Worm (Caenorhabditis elegans) whole organism, L4 larva: ENCODE data around the gene dcap-2.

Experiments
- F10B5.3 ChIP-seq: sonication (generic microtip); optimal IDR thresholded peaks from 2 replicates; lab custom pipeline; 2016; ENCODE audit warnings: mild to moderate bottlenecking, missing genetic modification characterization, missing compliant biosample characterization
- F37D6.2 ChIP-seq: sonication (generic microtip); optimal IDR thresholded peaks from 2 replicates; lab custom pipeline; 2016; ENCODE audit warnings: mild to moderate bottlenecking, missing genetic modification characterization, missing compliant biosample characterization
- ZK546.5 ChIP-seq, 2 experiments: sonication (generic microtip); optimal IDR thresholded peaks; 2 replicates each; lab custom pipeline; 2017; ENCODE audit warnings: missing biosample characterization in 2 of 2, missing genetic modification characterization in 2 of 2
- aha-1 ChIP-seq: fragments of 150-350 bp; peaks from one replicate; lab custom pipeline; 2014; ENCODE audit warnings: missing biosample characterization, missing genetic modification characterization
- attf-4 ChIP-seq: sonication (generic microtip); optimal IDR thresholded peaks from 3 replicates; lab custom pipeline; 2017; ENCODE audit warnings: missing biosample characterization, missing genetic modification characterization
- ceh-20 ChIP-seq: fragments of 200-800 bp; sonication (Bioruptor generic); IDR thresholded peaks from 2 replicates; pipeline ENCODE4 v1.3.6; 2022; ENCODE audit warnings: missing genetic modification reagents, missing genetic modification characterization, missing compliant biosample characterization
- ceh-28 ChIP-seq: fragments of 150-350 bp; optimal IDR thresholded peaks from 2 replicates; lab custom pipeline; 2014; ENCODE audit warnings: missing biosample characterization, missing genetic modification reagents, missing genetic modification characterization
- ceh-32 ChIP-seq: sonication (generic microtip); optimal IDR thresholded peaks from 2 replicates; lab custom pipeline; 2016; ENCODE audit warnings: mild to moderate bottlenecking, missing genetic modification characterization, missing compliant biosample characterization; ENCODE audit not compliant: poor library complexity
- ceh-82 ChIP-seq: sonication (generic microtip); optimal IDR thresholded peaks from 2 replicates; lab custom pipeline; 2017; ENCODE audit warnings: missing biosample characterization, missing genetic modification characterization
- ces-1 ChIP-seq: fragments of 150-350 bp; sonication (generic microtip); optimal IDR thresholded peaks from 4 replicates; lab custom pipeline; 2014; ENCODE audit warnings: missing biosample characterization, missing genetic modification reagents, missing genetic modification characterization
- ctbp-1 ChIP-seq: fragments of 200-800 bp; sonication (Bioruptor generic); IDR thresholded peaks from 2 replicates; pipeline ENCODE4 v1.3.6; 2022; ENCODE audit warnings: missing genetic modification reagents, missing genetic modification characterization, missing compliant biosample characterization
- daf-19 ChIP-seq: fragments of 200-800 bp; sonication (Bioruptor generic); conservative IDR thresholded peaks from 2 replicates; pipeline ENCODE4 v1.3.6; 2022; ENCODE audit warnings: missing genetic modification characterization, missing compliant biosample characterization
- dmd-6 ChIP-seq: fragments of 200-800 bp; sonication (Bioruptor generic); IDR thresholded peaks from 2 replicates; pipeline ENCODE4 v1.3.6; 2022; ENCODE audit warnings: missing genetic modification reagents, missing genetic modification characterization, missing compliant biosample characterization
- dmd-9 ChIP-seq: fragments of 200-800 bp; sonication (Bioruptor generic); IDR thresholded peaks from 2 replicates; pipeline ENCODE4 v1.3.6; 2022; ENCODE audit warnings: missing genetic modification reagents, missing genetic modification characterization, missing compliant biosample characterization
- dve-1 ChIP-seq: sonication (generic microtip); optimal IDR thresholded peaks from 2 replicates; lab custom pipeline; 2017; ENCODE audit warnings: antibody characterized with exemption, mild to moderate bottlenecking, missing genetic modification characterization, missing compliant biosample characterization; ENCODE audit not compliant: insufficient read depth
- egl-27 ChIP-seq: sonication (generic microtip); optimal IDR thresholded peaks from 3 replicates; lab custom pipeline; 2017; ENCODE audit warnings: missing biosample characterization, missing genetic modification reagents, missing genetic modification characterization
- fkh-10 ChIP-seq: fragments of 150-350 bp; optimal IDR thresholded peaks from 2 replicates; lab custom pipeline; 2014; ENCODE audit warnings: missing biosample characterization, missing genetic modification reagents, missing genetic modification characterization
- fos-1 ChIP-seq: fragments of 150-350 bp; optimal IDR thresholded peaks from 2 replicates; lab custom pipeline; 2014; ENCODE audit warnings: missing biosample characterization, missing genetic modification characterization
- hlh-30 ChIP-seq: sonication (generic microtip); optimal IDR thresholded peaks from 2 replicates; lab custom pipeline; 2017; ENCODE audit warnings: antibody characterized with exemption, mild to moderate bottlenecking, missing genetic modification characterization, missing compliant biosample characterization; ENCODE audit not compliant: insufficient read depth
- lim-7 ChIP-seq: fragments of 200-800 bp; sonication (Bioruptor generic); IDR thresholded peaks from 2 replicates; pipeline ENCODE4 v1.3.6; 2022; ENCODE audit warnings: missing genetic modification characterization, missing compliant biosample characterization
- lin-13 ChIP-seq: fragments of 150-350 bp; optimal IDR thresholded peaks from 2 replicates; lab custom pipeline; 2014; ENCODE audit warnings: missing biosample characterization, missing genetic modification reagents, missing genetic modification characterization
- lin-29 ChIP-seq: fragments of 200-800 bp; sonication (Bioruptor generic); IDR thresholded peaks from 2 replicates; pipeline ENCODE4 v1.3.6; 2022; ENCODE audit warnings: missing genetic modification reagents, missing genetic modification characterization, missing compliant biosample characterization
- lin-38 ChIP-seq: fragments of 200-800 bp; sonication (Bioruptor generic); IDR thresholded peaks from 2 replicates; pipeline ENCODE4 v1.3.6; 2022; ENCODE audit warnings: missing genetic modification reagents, missing genetic modification characterization, missing compliant biosample characterization
- lsy-2 ChIP-seq, 2 experiments: fragments of 150-350 bp in 1 of 2; sonication (generic microtip) in 1 of 2; optimal IDR thresholded peaks; 2 replicates each; lab custom pipeline; 2014 to 2017; ENCODE audit warnings: missing biosample characterization in 2 of 2, missing genetic modification characterization in 2 of 2
- madf-5 ChIP-seq, 2 experiments: fragments of 200-800 bp; sonication (Bioruptor generic); IDR thresholded peaks; 2 replicates each; pipeline ENCODE4 v1.3.6; 2022; ENCODE audit warnings: missing compliant biosample characterization in 2 of 2, missing genetic modification characterization in 2 of 2
- mes-2 ChIP-seq: sonication (generic microtip); optimal IDR thresholded peaks from 2 replicates; lab custom pipeline; 2016; ENCODE audit warnings: missing genotype, mild to moderate bottlenecking, missing genetic modification characterization, missing compliant biosample characterization; ENCODE audit not compliant: poor library complexity, severe bottlenecking
- mxl-2 ChIP-seq: fragments of 200-800 bp; sonication (Bioruptor generic); conservative IDR thresholded peaks from 2 replicates; pipeline ENCODE4 v1.3.6; 2022; ENCODE audit warnings: missing genetic modification reagents, missing genetic modification characterization, missing compliant biosample characterization
- mxl-3 ChIP-seq: fragments of 200-800 bp; sonication (Bioruptor generic); optimal IDR thresholded peaks from 2 replicates; lab custom pipeline; 2018; ENCODE audit warnings: mild to moderate bottlenecking, missing genetic modification characterization, missing compliant biosample characterization
- nhr-25 ChIP-seq: sonication (generic microtip); optimal IDR thresholded peaks from 2 replicates; lab custom pipeline; 2017; ENCODE audit warnings: missing genetic modification characterization, mild to moderate bottlenecking, missing compliant biosample characterization, antibody characterized with exemption, moderate library complexity, borderline replicate concordance; ENCODE audit not compliant: insufficient read depth
- nhr-48 ChIP-seq: sonication (generic microtip); optimal IDR thresholded peaks from 2 replicates; lab custom pipeline; 2016; ENCODE audit warnings: mild to moderate bottlenecking, missing genetic modification characterization, missing compliant biosample characterization
- rbr-2 ChIP-seq: sonication (generic microtip); optimal IDR thresholded peaks from 2 replicates; lab custom pipeline; 2016; ENCODE audit warnings: missing genotype, missing genetic modification characterization, missing compliant biosample characterization
- saeg-2 ChIP-seq: fragments of 200-800 bp; sonication (Bioruptor generic); IDR thresholded peaks from 2 replicates; pipeline ENCODE4 v1.3.6; 2022; ENCODE audit warnings: missing genetic modification reagents, missing genetic modification characterization, missing compliant biosample characterization
- set-16 ChIP-seq: fragments of 200-800 bp; sonication (Bioruptor generic); IDR thresholded peaks from 2 replicates; pipeline ENCODE4 v1.3.6; 2022; ENCODE audit warnings: missing genetic modification reagents, missing genetic modification characterization, missing compliant biosample characterization
- unc-130 ChIP-seq: sonication (generic microtip); optimal IDR thresholded peaks from 2 replicates; lab custom pipeline; 2016; ENCODE audit warnings: missing genetic modification reagents, missing genetic modification characterization, missing compliant biosample characterization
- zag-1 ChIP-seq: fragments of 150-350 bp; optimal IDR thresholded peaks from 2 replicates; lab custom pipeline; 2014; ENCODE audit warnings: missing biosample characterization, missing genetic modification characterization
- zfp-2 ChIP-seq: sonication (generic microtip); optimal IDR thresholded peaks from 2 replicates; lab custom pipeline; 2016; ENCODE audit warnings: mild to moderate bottlenecking, missing genetic modification characterization, missing compliant biosample characterization
- zfp-3 ChIP-seq: fragments of 200-800 bp; sonication (Bioruptor generic); conservative IDR thresholded peaks from 2 replicates; pipeline ENCODE4 v1.3.6; 2022; ENCODE audit warnings: missing genetic modification reagents, missing genetic modification characterization, missing compliant biosample characterization
- ztf-11 ChIP-seq: fragments of 150-350 bp; optimal IDR thresholded peaks from 2 replicates; lab custom pipeline; 2014; ENCODE audit warnings: missing biosample characterization, missing genetic modification characterization

dcap-2 gene

ce11 chrIV:13521785-13522184 is at the start of gene dcap-2:
Gene dcap-2, minus strand, starts transcription at chrIV:13521870.
- TF ChIP-seq zfp-2 (tag; lab: Kevin White, UChicago), result no peak
- TF ChIP-seq lin-13 (GFP tag; lab: Kevin White, UChicago), result no peak
- peak; percentile 81 for TF ChIP-seq hlh-30 (tag; lab: Kevin White, UChicago)
- TF ChIP-seq ctbp-1 (GFP tag; lab: Robert Waterston, UW), result no peak
- TF ChIP-seq unc-130, result no peak
- TF ChIP-seq dmd-9 (GFP tag; lab: Robert Waterston, UW), result no peak
- TF ChIP-seq lin-29, result no peak
- TF ChIP-seq lin-38, result peak; percentile 53
- peak; percentile 5 for TF ChIP-seq mes-2
- no peak for TF ChIP-seq dve-1 (tag; lab: Kevin White, UChicago)
- no peak for TF ChIP-seq ceh-82 (tag; lab: Kevin White, UChicago)
- TF ChIP-seq lsy-2 (tag; optimal IDR thresholded peaks at IDR 0.05; lab: Kevin White, UChicago), result peak in 1 of 2 experiments; percentile 32
- no peak for TF ChIP-seq mxl-2
- TF ChIP-seq ceh-20, result no peak
- no peak for TF ChIP-seq F37D6.2 (tag; lab: Kevin White, UChicago)
- TF ChIP-seq madf-5 (GFP tag; IDR thresholded peaks at IDR 0.05; lab: Robert Waterston, UW), result no peak
- no peak for TF ChIP-seq zag-1
- no peak for TF ChIP-seq saeg-2
- TF ChIP-seq rbr-2 (tag; lab: Kevin White, UChicago), result no peak
- TF ChIP-seq nhr-25 (tag; lab: Kevin White, UChicago), result no peak
- no peak for TF ChIP-seq nhr-48 (tag; lab: Kevin White, UChicago)
- TF ChIP-seq F10B5.3 (tag; lab: Kevin White, UChicago), result no peak
- TF ChIP-seq fos-1 (tag; lab: Kevin White, UChicago), result no peak
- no peak for TF ChIP-seq egl-27 (tag; lab: Kevin White, UChicago)
- no peak for TF ChIP-seq ces-1 (GFP tag; lab: Kevin White, UChicago)
- TF ChIP-seq daf-19, result no peak
- no peak for TF ChIP-seq zfp-3
- no peak for TF ChIP-seq attf-4 (tag; lab: Kevin White, UChicago)
- no peak for TF ChIP-seq dmd-6 (GFP tag; lab: Robert Waterston, UW)
- no peak for TF ChIP-seq ZK546.5 (tag; optimal IDR thresholded peaks at IDR 0.05; lab: Kevin White, UChicago)

ce11 chrIV:13564284-13564683 is 42.6 kb upstream of the dcap-2 start:
- TF ChIP-seq mxl-3 (GFP tag; lab: Kevin White, UChicago) (no peak), ceh-28 (tag; lab: Kevin White, UChicago) (no peak), fkh-10 (GFP tag; lab: Kevin White, UChicago) (peak; percentile 77), ztf-11 (tag; lab: Kevin White, UChicago) (no peak)

- peak; percentile 47 for TF ChIP-seq aha-1 (tag; lab: Kevin White, UChicago)
- no peak for TF ChIP-seq ceh-32
- TF ChIP-seq lim-7 (GFP tag; lab: Robert Waterston, UW), result no peak
Observed at ce11 chrIV:13561629-13562028, 40.0 kb upstream of the dcap-2 start, which contains the start of the genes Y45F10B.13 and qui-1. Gene Y45F10B.13, minus strand, starts transcription at chrIV:13561729. Gene qui-1, plus strand, starts transcription at chrIV:13561861.

- TF ChIP-seq aha-1 (tag; lab: Kevin White, UChicago), result peak; percentile 25
- TF ChIP-seq saeg-2, result no peak
- peak; percentile 60; the same call in 1 of the 2 replicates for TF ChIP-seq set-16 (GFP tag; lab: Robert Waterston, UW)
Observed at ce11 chrIV:13559020-13559419, 37.4 kb upstream of the dcap-2 start.
